Worm (Caenorhabditis elegans) whole organism, late embryonic: ENCODE measurements around the gene C56A3.8.

Source experiments
- C08G9.2 ChIP-seq: sonication (generic microtip); optimal IDR thresholded peaks from 2 replicates; lab custom pipeline; 2016; ENCODE audit warnings: mild to moderate bottlenecking, missing genetic modification characterization, moderate library complexity, missing compliant biosample characterization
- C38D4.7 ChIP-seq: fragments of 200-800 bp; sonication (Bioruptor generic); optimal IDR thresholded peaks from 2 replicates; lab custom pipeline; 2018; ENCODE audit warnings: mild to moderate bottlenecking, missing genetic modification characterization, moderate library complexity, missing compliant biosample characterization
- K09A11.1 ChIP-seq: sonication (generic microtip); optimal IDR thresholded peaks from 2 replicates; lab custom pipeline; 2017; ENCODE audit warnings: antibody characterized with exemption, mild to moderate bottlenecking, missing genetic modification characterization, missing compliant biosample characterization; ENCODE audit not compliant: insufficient read depth
- ahr-1 ChIP-seq: sonication (generic microtip); optimal IDR thresholded peaks from 2 replicates; lab custom pipeline; 2016; ENCODE audit warnings: missing genetic modification characterization, missing compliant biosample characterization
- ceh-31 ChIP-seq: sonication (generic microtip); optimal IDR thresholded peaks from 2 replicates; lab custom pipeline; 2016; ENCODE audit warnings: missing genetic modification characterization, missing compliant biosample characterization
- dmd-4 ChIP-seq: sonication (generic microtip); optimal IDR thresholded peaks from 2 replicates; lab custom pipeline; 2016; ENCODE audit warnings: borderline replicate concordance, missing genetic modification characterization, missing compliant biosample characterization
- dve-1 ChIP-seq: sonication (generic microtip); optimal IDR thresholded peaks from 2 replicates; lab custom pipeline; 2017; ENCODE audit warnings: antibody characterized with exemption, mild to moderate bottlenecking, missing genetic modification characterization, missing compliant biosample characterization
- elt-4 ChIP-seq: sonication (generic microtip); optimal IDR thresholded peaks from 2 replicates; lab custom pipeline; 2016; ENCODE audit warnings: missing genetic modification characterization, missing compliant biosample characterization
- eyg-1 ChIP-seq: sonication (generic microtip); optimal IDR thresholded peaks from 2 replicates; lab custom pipeline; 2016; ENCODE audit warnings: missing genotype, missing genetic modification characterization, missing compliant biosample characterization
- hlh-13 ChIP-seq: fragments of 200-800 bp; sonication (Bioruptor generic); optimal IDR thresholded peaks from 2 replicates; lab custom pipeline; 2018; ENCODE audit warnings: mild to moderate bottlenecking, missing genetic modification characterization, missing compliant biosample characterization
- hlh-15 ChIP-seq: sonication (generic microtip); optimal IDR thresholded peaks from 2 replicates; lab custom pipeline; 2016; ENCODE audit warnings: missing genetic modification characterization, missing compliant biosample characterization
- hlh-8 ChIP-seq: sonication (generic microtip); optimal IDR thresholded peaks from 2 replicates; lab custom pipeline; 2016; ENCODE audit warnings: missing genotype, missing genetic modification characterization, missing compliant biosample characterization
- nfya-1 ChIP-seq: sonication (generic microtip); optimal IDR thresholded peaks from 2 replicates; lab custom pipeline; 2017; ENCODE audit warnings: missing genetic modification characterization, mild to moderate bottlenecking, missing compliant biosample characterization, antibody characterized with exemption, moderate library complexity
- odd-2 ChIP-seq: sonication (generic microtip); optimal IDR thresholded peaks from 2 replicates; lab custom pipeline; 2017; ENCODE audit warnings: antibody characterized with exemption, mild to moderate bottlenecking, missing genetic modification characterization, missing compliant biosample characterization
- pax-1 ChIP-seq: fragments of 150-350 bp; optimal IDR thresholded peaks from 2 replicates; lab custom pipeline; 2014; ENCODE audit warnings: missing biosample characterization, missing genetic modification characterization
- sdc-2 ChIP-seq: sonication (generic microtip); optimal IDR thresholded peaks from 2 replicates; lab custom pipeline; 2016; ENCODE audit warnings: missing genotype, missing genetic modification characterization, missing compliant biosample characterization
- ttx-3 ChIP-seq: sonication (generic microtip); optimal IDR thresholded peaks from 2 replicates; lab custom pipeline; 2016; ENCODE audit warnings: missing genetic modification reagents, missing genetic modification characterization, missing compliant biosample characterization
- unc-42 ChIP-seq: sonication (generic microtip); optimal IDR thresholded peaks from 2 replicates; lab custom pipeline; 2016; ENCODE audit warnings: missing genotype, missing genetic modification characterization, missing compliant biosample characterization
- unc-55 ChIP-seq: sonication (generic microtip); optimal IDR thresholded peaks from 2 replicates; lab custom pipeline; 2017; ENCODE audit warnings: missing biosample characterization, missing genetic modification reagents, missing genetic modification characterization
- ztf-16 ChIP-seq: sonication (generic microtip); optimal IDR thresholded peaks from 2 replicates; lab custom pipeline; 2017; ENCODE audit warnings: missing genetic modification characterization, missing compliant biosample characterization

The C56A3.8 gene

DNA sequence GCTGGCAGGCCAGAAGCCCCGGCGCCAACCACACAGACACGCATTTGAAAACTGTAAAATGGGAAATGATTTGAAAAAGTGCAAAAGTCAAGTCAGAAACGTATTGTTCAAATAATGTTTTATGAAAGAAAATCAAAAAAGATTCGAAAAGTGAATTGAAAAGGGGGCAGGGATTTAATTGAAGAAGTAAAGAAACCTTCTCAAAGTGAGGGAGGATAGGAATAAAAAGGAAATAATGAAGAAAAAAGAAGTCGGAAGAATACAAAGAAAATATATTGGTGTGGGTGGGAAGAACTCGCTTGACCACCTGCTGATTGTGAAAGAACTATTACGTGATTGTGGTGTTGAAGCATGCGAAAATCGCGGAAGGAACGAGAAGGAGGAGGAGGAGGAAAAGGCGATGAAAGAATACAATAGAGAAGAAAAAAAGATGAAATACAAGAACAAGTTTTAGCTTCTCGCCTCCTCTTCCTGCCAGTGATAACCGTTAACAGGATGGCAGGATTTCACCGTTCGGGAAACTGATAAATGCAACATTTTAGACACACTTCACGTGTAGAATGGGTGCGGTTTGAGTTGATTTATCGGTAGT lies 46.7 kb downstream of the C56A3.8 start, which contains the start of gene fmo-4:
fmo-4 (minus strand) TSS at position 51 of the 592 bp plus-strand sequence.
- TF ChIP-seq C08G9.2 (tag; lab: Kevin White, UChicago) (no peak), unc-42 (tag; lab: Kevin White, UChicago) (no peak), hlh-8 (tag; lab: Kevin White, UChicago) (no peak)

- TF ChIP-seq dve-1 (no peak), K09A11.1 (no peak), ztf-16 (no peak), C08G9.2 (tag; lab: Kevin White, UChicago) (no peak)
Measured at ce11 chrV:13608486-13608885, 48.4 kb downstream of the C56A3.8 start.

DNA sequence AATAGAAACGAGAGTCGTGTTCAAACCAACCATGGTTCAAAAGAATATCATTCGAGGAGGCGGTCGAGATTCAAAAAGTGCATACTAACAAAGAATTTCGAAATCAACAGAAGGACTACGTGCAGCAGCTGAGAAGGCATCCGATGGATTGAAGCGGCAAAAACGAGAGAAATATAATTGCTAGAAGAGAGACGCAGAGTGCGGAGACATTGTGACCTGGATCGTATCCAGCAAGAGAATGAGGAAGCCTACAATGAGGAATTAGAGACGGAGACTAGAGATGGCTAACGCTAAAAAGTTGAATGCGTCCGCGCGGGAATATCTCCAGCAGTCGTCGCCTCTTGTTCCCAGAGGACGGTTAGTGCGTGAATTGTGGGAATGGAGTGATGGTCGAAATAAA lies 49.7 kb downstream of the C56A3.8 start:
- TF ChIP-seq odd-2 (tag; lab: Kevin White, UChicago) (no peak), hlh-15 (no peak), ceh-31 (tag; lab: Kevin White, UChicago) (no peak), ttx-3 (no peak), dve-1 (no peak), pax-1 (tag; lab: Kevin White, UChicago) (no peak), unc-55 (no peak), C38D4.7 (no peak), nfya-1 (tag; lab: Kevin White, UChicago) (no peak), hlh-13 (GFP tag; lab: Kevin White, UChicago) (no peak), dmd-4 (tag; lab: Kevin White, UChicago) (no peak), elt-4 (no peak), eyg-1 (tag; lab: Kevin White, UChicago) (no peak), ahr-1 (tag; lab: Kevin White, UChicago) (no peak), sdc-2 (tag; lab: Kevin White, UChicago) (no peak)
